Worm (Caenorhabditis elegans) whole organism, young adult: ENCODE results near the gene T13F2.4.

Source experiments
- F23B12.7 ChIP-seq: sonication (generic microtip); optimal IDR thresholded peaks from 2 replicates; lab custom pipeline; 2017; ENCODE audit warnings: missing genetic modification characterization, mild to moderate bottlenecking, missing compliant biosample characterization, antibody characterized with exemption, moderate library complexity; ENCODE audit not compliant: insufficient read depth
- F57A8.1 ChIP-seq: fragments of 200-800 bp; sonication (Bioruptor generic); optimal IDR thresholded peaks from 2 replicates; lab custom pipeline; 2018; ENCODE audit warnings: mild to moderate bottlenecking, missing genetic modification characterization, moderate library complexity, missing compliant biosample characterization
- ama-1 ChIP-seq, 3 experiments: fragments of 150-350 bp in 1 of 3; sonication (generic microtip) in 2 of 3; optimal IDR thresholded peaks; 2 replicates each; lab custom pipeline; 2014 to 2018; ENCODE audit warnings: missing biosample characterization in 2 of 3, missing genetic modification characterization in 2 of 3, missing genetic modification reagents in 2 of 3
- bed-2 ChIP-seq: fragments of 200-800 bp; sonication (Bioruptor generic); IDR thresholded peaks from 2 replicates; pipeline ENCODE4 v1.3.6; 2022; ENCODE audit warnings: missing genetic modification reagents, missing genetic modification characterization, missing compliant biosample characterization
- die-1 ChIP-seq: sonication (generic microtip); optimal IDR thresholded peaks from 2 replicates; lab custom pipeline; 2016; ENCODE audit warnings: missing genotype, mild to moderate bottlenecking, missing genetic modification characterization, missing compliant biosample characterization
- dpff-1 ChIP-seq: sonication (generic microtip); optimal IDR thresholded peaks from 2 replicates; lab custom pipeline; 2017; ENCODE audit warnings: mild to moderate bottlenecking, missing genetic modification characterization, missing compliant biosample characterization
- hsf-1 ChIP-seq: fragments of 200-800 bp; sonication (Bioruptor generic); IDR thresholded peaks from 2 replicates; pipeline ENCODE4 v1.3.6; 2022; ENCODE audit warnings: missing genetic modification reagents, missing genetic modification characterization, missing compliant biosample characterization
- lin-35 ChIP-seq, 3 experiments: fragments of 150-350 bp in 2 of 3; sonication (generic microtip) in 1 of 3; optimal IDR thresholded peaks; 2 replicates each; lab custom pipeline; 2014 to 2018; ENCODE audit warnings: missing biosample characterization in 3 of 3, missing genetic modification characterization in 3 of 3, missing genetic modification reagents in 3 of 3
- madf-8 ChIP-seq: fragments of 200-800 bp; sonication (Bioruptor generic); conservative IDR thresholded peaks from 2 replicates; pipeline ENCODE4 v1.3.6; 2022; ENCODE audit warnings: missing genetic modification reagents, missing genetic modification characterization, missing compliant biosample characterization
- nhr-27 ChIP-seq: fragments of 200-800 bp; sonication (Bioruptor generic); optimal IDR thresholded peaks from 2 replicates; lab custom pipeline; 2018; ENCODE audit warnings: mild to moderate bottlenecking, missing genetic modification characterization, moderate library complexity, missing compliant biosample characterization
- pha-4 ChIP-seq: fragments of 150-350 bp; sonication (generic microtip); optimal IDR thresholded peaks from 2 replicates; lab custom pipeline; 2014; ENCODE audit warnings: missing biosample characterization, missing genetic modification reagents, missing genetic modification characterization
- rec-8 ChIP-seq, 2 experiments: sonication (generic microtip); optimal IDR thresholded peaks; 2 replicates each; lab custom pipeline; 2016; ENCODE audit warnings: mild to moderate bottlenecking in 2 of 2, missing genetic modification characterization in 2 of 2, missing genetic modification reagents in 2 of 2, missing genotype in 2 of 2, missing biosample characterization in 1 of 2, missing compliant biosample characterization in 1 of 2, moderate library complexity in 1 of 2
- unc-130 ChIP-seq: sonication (generic microtip); optimal IDR thresholded peaks from 2 replicates; lab custom pipeline; 2016; ENCODE audit warnings: missing genetic modification reagents, missing genetic modification characterization, missing compliant biosample characterization

DNA sequence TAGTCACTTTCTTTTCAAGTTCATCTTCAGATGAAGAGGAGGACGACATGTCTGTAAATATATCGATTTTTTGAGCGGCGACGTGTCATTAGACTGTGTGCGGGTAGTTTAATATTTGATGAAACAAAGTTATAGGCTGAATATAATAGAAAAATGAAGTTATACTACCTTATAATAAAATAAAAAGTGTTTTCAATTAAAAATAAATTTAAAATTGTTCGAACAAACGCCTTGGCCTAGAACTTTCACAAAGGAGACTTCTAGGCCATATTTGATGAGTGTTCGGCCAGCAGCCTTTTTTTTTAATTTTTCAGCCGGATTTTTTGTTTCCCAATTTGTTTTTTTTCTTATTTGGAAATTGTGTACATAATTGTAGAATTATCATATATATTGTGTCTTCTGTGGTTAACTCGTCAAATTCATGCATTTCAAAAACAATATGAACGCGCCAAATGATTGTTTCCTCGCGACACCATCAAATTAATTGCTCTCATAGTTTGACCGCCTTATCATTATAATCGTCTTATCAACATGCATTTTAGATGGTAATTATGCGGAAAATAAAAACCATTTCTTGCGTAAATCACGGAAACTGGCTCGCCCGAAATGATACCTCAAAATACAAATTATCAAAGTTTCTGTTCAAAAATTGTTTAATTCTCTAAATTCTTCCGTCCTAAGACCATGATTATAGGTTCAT lies 7.9 kb downstream of the T13F2.4 start, which contains the start of gene T13F2.2:
- TF ChIP-seq pha-4 (tag; lab: Kevin White, UChicago) (no peak), F57A8.1 (GFP tag; lab: Kevin White, UChicago) (no peak), F23B12.7 (tag; lab: Kevin White, UChicago) (no peak), dpff-1 (tag; lab: Kevin White, UChicago) (no peak), die-1 (no peak), rec-8 (tag; optimal IDR thresholded peaks at IDR 0.05; lab: Kevin White, UChicago) (no peak), hsf-1 (no peak), bed-2 (no peak), ama-1 (optimal IDR thresholded peaks at IDR 0.05; lab: Kevin White, UChicago) (no peak), ama-1 (GFP tag; optimal IDR thresholded peaks at IDR 0.05; lab: Kevin White, UChicago) (no peak), unc-130 (GFP tag; lab: Kevin White, UChicago) (no peak), lin-35 (GFP tag; optimal IDR thresholded peaks at IDR 0.05; lab: Kevin White, UChicago) (no peak), madf-8 (no peak), nhr-27 (tag; lab: Kevin White, UChicago) (no peak)
